Worm (Caenorhabditis elegans): ENCODE data around the gene hlh-29.

hlh-29 gene

ce11 chrX:17505547-17506181 lies 42.8 kb downstream of the hlh-29 start (continued):
- TF ChIP-seq snpc-4 (GFP tag; optimal IDR thresholded peaks at IDR 0.05) (no peak), snpc-4 (tag; optimal IDR thresholded peaks at IDR 0.05) (peak in 2 of 4 experiments; percentile 50 to 54), Y67H2A.10 (GFP tag; conservative IDR thresholded peaks at IDR 0.05) (no peak), nfya-1 (tag; optimal IDR thresholded peaks at IDR 0.05; ENCODE audit: borderline replicate concordance, insufficient read depth) (no peak), athp-1 (tag; optimal IDR thresholded peaks at IDR 0.05) (no peak), hmg-20 (GFP tag; IDR thresholded peaks at IDR 0.05) (no peak), lin-40 (tag; optimal IDR thresholded peaks at IDR 0.05) (peak; percentile 85), hlh-12 (tag; optimal IDR thresholded peaks at IDR 0.05) (no peak), D2030.7 (GFP tag; IDR thresholded peaks at IDR 0.05) (no peak), F39B2.1 (GFP tag; IDR thresholded peaks at IDR 0.05) (no peak)

ce11 chrX:17504447-17504846 lies 44.0 kb downstream of the hlh-29 start:
- peak; percentile 66 for TF ChIP-seq nhr-80 (tag; optimal IDR thresholded peaks at IDR 0.05)
- TF ChIP-seq hsf-1 (GFP tag; IDR thresholded peaks at IDR 0.05), result no peak
- no peak for TF ChIP-seq rpc-1 (optimal IDR thresholded peaks at IDR 0.05)
- no peak for TF ChIP-seq rpc-1 (tag; optimal IDR thresholded peaks at IDR 0.05)

DNA sequence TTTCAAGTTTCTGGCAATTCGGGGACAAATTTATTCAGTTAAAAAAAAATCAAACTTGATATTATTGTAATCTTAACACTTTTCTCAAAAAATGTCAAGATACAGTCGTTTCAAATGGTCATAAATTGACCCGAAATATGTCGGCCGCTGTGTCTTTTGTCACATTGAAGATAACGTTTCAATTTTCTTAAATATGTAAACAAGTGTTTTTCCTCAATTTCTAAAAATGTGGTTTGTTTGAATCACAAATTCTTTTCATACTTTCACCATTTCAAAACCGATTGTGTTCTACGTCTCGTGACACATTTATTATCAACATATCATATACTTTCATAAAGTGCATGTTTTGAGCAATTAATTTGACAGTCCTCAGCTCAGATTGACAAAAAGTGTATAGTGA lies 46.2 kb downstream of the hlh-29 start:
- no peak for TF ChIP-seq lin-26 (GFP tag; IDR thresholded peaks at IDR 0.05)
- TF ChIP-seq tbx-9 (tag; optimal IDR thresholded peaks at IDR 0.05; ENCODE audit: borderline replicate concordance), result no peak
- TF ChIP-seq pbrm-1 (GFP tag; IDR thresholded peaks at IDR 0.05), result no peak
- no peak for TF ChIP-seq snpc-4 (GFP tag; optimal IDR thresholded peaks at IDR 0.05)
- peak in 3 of 4 experiments; percentile 38 to 90 (median 77) for TF ChIP-seq snpc-4 (tag; optimal IDR thresholded peaks at IDR 0.05)

Data from whole organism, young adult.